Worm (Caenorhabditis elegans) whole organism, early embryonic: ENCODE measurements around the gene F42A9.7.

Source experiments
- B0310.2 ChIP-seq: sonication (generic microtip); optimal IDR thresholded peaks from 2 replicates; lab custom pipeline; 2016; ENCODE audit warnings: mild to moderate bottlenecking, missing genetic modification characterization, missing compliant biosample characterization
- F13C5.2 ChIP-seq: sonication (generic microtip); optimal IDR thresholded peaks from 2 replicates; lab custom pipeline; 2017; ENCODE audit warnings: mild to moderate bottlenecking, missing genetic modification characterization, inconsistent platforms, missing compliant biosample characterization
- aly-1 ChIP-seq: sonication (generic microtip); optimal IDR thresholded peaks from 2 replicates; lab custom pipeline; 2016; ENCODE audit warnings: missing genetic modification characterization, missing compliant biosample characterization
- ama-1 ChIP-seq: fragments of 150-350 bp; optimal IDR thresholded peaks from 2 replicates; lab custom pipeline; 2014
- ceh-13 ChIP-seq: fragments of 200-800 bp; sonication (Bioruptor generic); optimal IDR thresholded peaks from 2 replicates; lab custom pipeline; 2018; ENCODE audit warnings: mild to moderate bottlenecking, missing genetic modification characterization, missing compliant biosample characterization
- ceh-36 ChIP-seq: sonication (generic microtip); optimal IDR thresholded peaks from 2 replicates; lab custom pipeline; 2016; ENCODE audit warnings: missing genetic modification characterization, inconsistent platforms, missing compliant biosample characterization
- ets-7 ChIP-seq: sonication (generic microtip); optimal IDR thresholded peaks from 2 replicates; lab custom pipeline; 2016; ENCODE audit warnings: missing genotype, missing genetic modification characterization, missing compliant biosample characterization
- flt-1 ChIP-seq: fragments of 200-800 bp; sonication (Bioruptor generic); IDR thresholded peaks from 2 replicates; pipeline ENCODE4 v1.3.6; 2022; ENCODE audit warnings: missing genetic modification characterization, missing compliant biosample characterization
- hmbx-1 ChIP-seq: sonication (generic microtip); optimal IDR thresholded peaks from 2 replicates; lab custom pipeline; 2016; ENCODE audit warnings: mild to moderate bottlenecking, missing genetic modification characterization, missing compliant biosample characterization
- hmg-4 ChIP-seq: fragments of 200-800 bp; sonication (Bioruptor generic); optimal IDR thresholded peaks from 2 replicates; lab custom pipeline; 2018; ENCODE audit warnings: mild to moderate bottlenecking, missing genetic modification characterization, missing compliant biosample characterization
- hnd-1 ChIP-seq: sonication (generic microtip); optimal IDR thresholded peaks from 2 replicates; lab custom pipeline; 2016; ENCODE audit warnings: missing genetic modification characterization, missing compliant biosample characterization
- pes-1 ChIP-seq: fragments of 200-800 bp; sonication (Bioruptor generic); IDR thresholded peaks from 2 replicates; pipeline ENCODE4 v1.3.6; 2022; ENCODE audit warnings: missing genetic modification reagents, missing genetic modification characterization, missing compliant biosample characterization
- scrt-1 ChIP-seq: fragments of 200-800 bp; sonication (Bioruptor generic); IDR thresholded peaks from 2 replicates; pipeline ENCODE4 v1.3.6; 2022; ENCODE audit warnings: missing genetic modification characterization, missing compliant biosample characterization
- sea-1 ChIP-seq: fragments of 200-800 bp; sonication (Bioruptor generic); conservative IDR thresholded peaks from 2 replicates; pipeline ENCODE4 v1.3.6; 2022; ENCODE audit warnings: missing genetic modification characterization, missing compliant biosample characterization
- tbx-11 ChIP-seq: fragments of 200-800 bp; sonication (Bioruptor generic); IDR thresholded peaks from 2 replicates; pipeline ENCODE4 v1.3.6; 2022; ENCODE audit warnings: missing genetic modification characterization, missing compliant biosample characterization
- tbx-37 ChIP-seq: fragments of 200-800 bp; sonication (Bioruptor generic); conservative IDR thresholded peaks from 2 replicates; pipeline ENCODE4 v1.3.6; 2022; ENCODE audit warnings: missing genetic modification reagents, missing genetic modification characterization, missing compliant biosample characterization
- tra-4 ChIP-seq: sonication (generic microtip); optimal IDR thresholded peaks from 2 replicates; lab custom pipeline; 2017; ENCODE audit warnings: missing genetic modification characterization, missing compliant biosample characterization

F42A9.7 gene

ce11 chrIV:8595317-8595716 is 21.6 kb downstream of the F42A9.7 start, which contains the start of gene Y59H11AR.3:
Gene Y59H11AR.3, minus strand, starts transcription at chrIV:8595417.
- no peak for TF ChIP-seq ceh-13 (GFP tag; lab: Kevin White, UChicago)
- TF ChIP-seq scrt-1 = no peak
- no peak for TF ChIP-seq tra-4 (tag; lab: Kevin White, UChicago)
- no peak for TF ChIP-seq F13C5.2 (tag; lab: Kevin White, UChicago)
- no peak for TF ChIP-seq ama-1
- no peak for TF ChIP-seq hmg-4 (GFP tag; lab: Kevin White, UChicago)
- TF ChIP-seq flt-1 = no peak
- TF ChIP-seq ets-7 = no peak
- no peak for TF ChIP-seq tbx-37 (GFP tag; lab: Robert Waterston, UW)
- TF ChIP-seq B0310.2 (tag; lab: Kevin White, UChicago) = no peak
- no peak for TF ChIP-seq tbx-11 (GFP tag; lab: Robert Waterston, UW)
- TF ChIP-seq aly-1 (tag; lab: Kevin White, UChicago) = no peak

DNA sequence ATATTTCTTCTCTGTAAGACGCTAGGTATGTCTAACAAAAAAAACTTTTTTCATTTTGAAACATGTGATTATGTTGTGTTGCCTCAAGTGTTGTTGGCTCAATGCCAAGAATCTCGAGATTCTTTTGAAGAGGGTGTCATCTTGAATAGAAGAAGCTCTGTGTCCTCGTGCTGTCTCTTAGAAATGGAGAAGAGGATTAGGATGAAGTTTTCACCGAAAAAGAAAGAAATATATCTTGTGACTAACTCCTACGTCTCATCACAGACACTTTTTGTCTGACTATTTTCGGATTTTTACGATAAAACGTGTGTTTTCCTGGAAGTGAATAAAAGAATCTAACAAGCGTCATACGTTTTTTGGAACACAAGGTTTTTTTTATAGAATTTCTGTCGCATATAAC is 29.3 kb downstream of the F42A9.7 start:
- TF ChIP-seq scrt-1 (no peak), aly-1 (tag; lab: Kevin White, UChicago) (no peak), ets-7 (no peak), sea-1 (no peak), pes-1 (GFP tag; lab: Robert Waterston, UW) (no peak), ama-1 (no peak), flt-1 (no peak), tbx-37 (GFP tag; lab: Robert Waterston, UW) (no peak), tra-4 (tag; lab: Kevin White, UChicago) (no peak), hmg-4 (GFP tag; lab: Kevin White, UChicago) (no peak), hnd-1 (no peak), F13C5.2 (tag; lab: Kevin White, UChicago) (no peak), ceh-36 (tag; lab: Kevin White, UChicago) (no peak), hmbx-1 (no peak), ceh-13 (GFP tag; lab: Kevin White, UChicago) (no peak), tbx-11 (GFP tag; lab: Robert Waterston, UW) (no peak), B0310.2 (tag; lab: Kevin White, UChicago) (no peak)

DNA sequence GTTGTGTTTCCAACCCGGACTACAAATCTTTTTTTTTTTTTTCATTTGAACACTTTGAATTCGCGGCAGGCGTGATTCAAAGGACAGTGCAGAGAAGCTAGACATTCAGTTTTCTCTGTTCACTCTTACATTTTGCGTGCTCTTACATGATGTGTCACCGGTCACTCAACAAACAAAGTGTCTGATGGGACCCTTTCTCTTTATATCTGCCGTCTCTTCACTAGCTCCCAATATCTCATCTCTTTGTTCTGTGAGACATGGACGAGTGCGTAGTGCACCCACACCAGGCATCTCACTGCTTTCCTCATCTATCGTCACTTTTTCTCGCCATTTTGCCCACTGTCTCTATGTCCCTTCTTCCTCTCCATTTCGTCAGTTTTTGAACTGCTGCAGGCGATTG is 29.9 kb downstream of the F42A9.7 start:
- no peak for TF ChIP-seq hmbx-1
- no peak for TF ChIP-seq F13C5.2 (tag; lab: Kevin White, UChicago)

DNA sequence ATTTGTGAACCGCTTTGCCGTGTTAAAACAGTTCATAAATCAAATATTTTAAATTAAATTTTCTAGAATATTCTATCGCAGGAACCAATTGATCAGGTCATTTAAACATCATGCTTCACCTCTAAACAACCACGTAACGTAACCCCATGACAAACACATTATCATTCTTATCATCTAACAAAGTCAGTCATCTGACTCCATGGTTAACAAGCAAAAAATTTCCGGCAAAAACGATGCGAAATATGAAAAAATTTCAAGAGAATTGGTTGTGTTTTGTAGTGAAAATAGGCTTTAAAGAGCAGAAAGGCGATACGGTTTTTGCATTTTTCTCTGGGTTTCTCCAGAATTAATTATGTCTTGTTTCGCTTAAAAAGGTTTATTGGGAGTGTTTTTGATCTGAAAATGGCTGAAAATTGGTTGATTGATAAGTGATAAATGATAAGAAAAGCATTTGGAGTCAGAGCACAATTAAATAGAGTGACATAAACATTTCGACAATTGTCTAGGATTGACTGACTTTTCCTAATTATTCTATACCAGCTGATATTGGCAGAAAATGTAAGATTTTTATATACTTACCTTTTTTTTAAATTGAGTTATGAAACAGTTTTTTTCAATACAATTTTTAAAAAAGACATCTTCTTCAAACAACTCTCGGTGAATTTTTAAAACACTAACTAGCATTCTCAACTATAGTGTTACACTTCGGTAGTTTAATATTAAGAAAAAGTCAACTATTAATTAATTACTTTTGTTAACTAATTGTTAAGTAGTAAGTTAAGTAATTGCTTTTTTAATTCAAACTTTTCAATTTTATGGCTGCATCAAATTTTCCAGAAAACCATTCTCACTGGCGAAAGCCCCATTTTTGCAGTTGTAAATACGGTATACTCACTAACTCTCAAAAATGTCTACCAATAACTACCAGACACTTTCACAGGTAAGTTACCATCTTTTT is 31.6 kb downstream of the F42A9.7 start, which contains the start of gene catp-7:
TSS of gene catp-7 (plus strand) at position 908 of the 958 bp plus-strand sequence.
- TF ChIP-seq flt-1 = no peak
- no peak for TF ChIP-seq aly-1 (tag; lab: Kevin White, UChicago)
- TF ChIP-seq sea-1 = no peak
- no peak for TF ChIP-seq hmbx-1
- no peak for TF ChIP-seq scrt-1
- no peak for TF ChIP-seq ama-1
- no peak for TF ChIP-seq hmg-4 (GFP tag; lab: Kevin White, UChicago)
- TF ChIP-seq ceh-13 (GFP tag; lab: Kevin White, UChicago) = no peak
- TF ChIP-seq B0310.2 (tag; lab: Kevin White, UChicago) = no peak
- no peak for TF ChIP-seq hnd-1
- no peak for TF ChIP-seq F13C5.2 (tag; lab: Kevin White, UChicago)

DNA sequence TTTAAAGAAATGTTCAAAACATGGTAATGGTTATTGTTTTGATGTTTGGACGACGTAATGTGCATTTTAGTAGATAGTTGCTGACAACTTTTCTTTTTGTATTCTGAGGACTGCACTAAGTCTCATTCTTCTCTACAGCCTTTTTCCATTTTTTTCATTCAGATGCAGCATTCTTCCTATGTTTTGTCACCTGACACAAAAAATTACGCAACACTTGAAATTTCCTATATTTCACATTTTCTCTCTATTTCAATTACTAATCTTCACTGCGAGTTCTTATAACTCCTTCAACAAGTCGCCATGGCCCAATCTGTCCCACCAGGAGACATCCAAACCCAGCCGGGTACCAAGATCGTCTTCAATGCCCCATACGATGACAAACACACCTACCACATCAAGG is 45.8 kb downstream of the F42A9.7 start, which contains the start of gene Y59H11AM.1:
TSS of gene Y59H11AM.1 (plus strand) at position 301 of the 400 bp plus-strand sequence.
- no peak for TF ChIP-seq pes-1 (GFP tag; lab: Robert Waterston, UW)

DNA sequence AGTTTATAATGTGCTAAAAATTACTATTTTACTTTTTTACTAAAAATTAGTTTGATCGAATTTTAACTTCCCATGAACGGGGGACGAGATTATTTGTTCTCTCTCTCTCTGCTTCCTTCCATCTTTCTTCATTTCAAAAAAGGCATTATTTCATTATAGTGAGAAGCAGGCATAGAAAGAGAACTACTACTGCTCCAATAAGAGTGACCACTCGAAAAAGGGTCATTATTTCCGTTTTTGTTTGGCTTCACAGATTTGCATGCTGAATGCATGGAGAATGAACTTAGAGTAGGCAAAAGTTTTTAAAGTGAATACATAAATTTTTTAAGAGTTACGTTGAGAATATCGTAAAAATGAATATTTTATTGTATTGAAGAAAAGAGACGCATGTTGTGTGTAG is 46.2 kb downstream of the F42A9.7 start:
- TF ChIP-seq ets-7 (no peak), tbx-11 (GFP tag; lab: Robert Waterston, UW) (no peak)

ce11 chrIV:8570253-8570652 is 46.7 kb downstream of the F42A9.7 start, which contains the start of gene Y59H11AM.4:
Gene Y59H11AM.4, minus strand, starts transcription at chrIV:8570353.
- TF ChIP-seq tra-4 (tag; lab: Kevin White, UChicago) = no peak
- no peak for TF ChIP-seq flt-1
